Worm (Caenorhabditis elegans) whole organism, early embryonic: ENCODE results near the gene nrfl-1.

Experiments
- B0310.2 ChIP-seq: sonication (generic microtip); optimal IDR thresholded peaks from 2 replicates; lab custom pipeline; 2016; ENCODE audit warnings: mild to moderate bottlenecking, missing genetic modification characterization, missing compliant biosample characterization
- F13C5.2 ChIP-seq: sonication (generic microtip); optimal IDR thresholded peaks from 2 replicates; lab custom pipeline; 2017; ENCODE audit warnings: mild to moderate bottlenecking, missing genetic modification characterization, inconsistent platforms, missing compliant biosample characterization
- aly-1 ChIP-seq: sonication (generic microtip); optimal IDR thresholded peaks from 2 replicates; lab custom pipeline; 2016; ENCODE audit warnings: missing genetic modification characterization, missing compliant biosample characterization
- ama-1 ChIP-seq: fragments of 150-350 bp; optimal IDR thresholded peaks from 2 replicates; lab custom pipeline; 2014
- ceh-13 ChIP-seq: fragments of 200-800 bp; sonication (Bioruptor generic); optimal IDR thresholded peaks from 2 replicates; lab custom pipeline; 2018; ENCODE audit warnings: mild to moderate bottlenecking, missing genetic modification characterization, missing compliant biosample characterization
- ets-7 ChIP-seq: sonication (generic microtip); optimal IDR thresholded peaks from 2 replicates; lab custom pipeline; 2016; ENCODE audit warnings: missing genotype, missing genetic modification characterization, missing compliant biosample characterization
- flt-1 ChIP-seq: fragments of 200-800 bp; sonication (Bioruptor generic); IDR thresholded peaks from 2 replicates; pipeline ENCODE4 v1.3.6; 2022; ENCODE audit warnings: missing genetic modification characterization, missing compliant biosample characterization
- hmbx-1 ChIP-seq: sonication (generic microtip); optimal IDR thresholded peaks from 2 replicates; lab custom pipeline; 2016; ENCODE audit warnings: mild to moderate bottlenecking, missing genetic modification characterization, missing compliant biosample characterization
- hmg-4 ChIP-seq: fragments of 200-800 bp; sonication (Bioruptor generic); optimal IDR thresholded peaks from 2 replicates; lab custom pipeline; 2018; ENCODE audit warnings: mild to moderate bottlenecking, missing genetic modification characterization, missing compliant biosample characterization
- pes-1 ChIP-seq: fragments of 200-800 bp; sonication (Bioruptor generic); IDR thresholded peaks from 2 replicates; pipeline ENCODE4 v1.3.6; 2022; ENCODE audit warnings: missing genetic modification reagents, missing genetic modification characterization, missing compliant biosample characterization
- scrt-1 ChIP-seq: fragments of 200-800 bp; sonication (Bioruptor generic); IDR thresholded peaks from 2 replicates; pipeline ENCODE4 v1.3.6; 2022; ENCODE audit warnings: missing genetic modification characterization, missing compliant biosample characterization
- tbx-11 ChIP-seq: fragments of 200-800 bp; sonication (Bioruptor generic); IDR thresholded peaks from 2 replicates; pipeline ENCODE4 v1.3.6; 2022; ENCODE audit warnings: missing genetic modification characterization, missing compliant biosample characterization
- tbx-37 ChIP-seq: fragments of 200-800 bp; sonication (Bioruptor generic); conservative IDR thresholded peaks from 2 replicates; pipeline ENCODE4 v1.3.6; 2022; ENCODE audit warnings: missing genetic modification reagents, missing genetic modification characterization, missing compliant biosample characterization
- tra-4 ChIP-seq: sonication (generic microtip); optimal IDR thresholded peaks from 2 replicates; lab custom pipeline; 2017; ENCODE audit warnings: missing genetic modification characterization, missing compliant biosample characterization

DNA sequence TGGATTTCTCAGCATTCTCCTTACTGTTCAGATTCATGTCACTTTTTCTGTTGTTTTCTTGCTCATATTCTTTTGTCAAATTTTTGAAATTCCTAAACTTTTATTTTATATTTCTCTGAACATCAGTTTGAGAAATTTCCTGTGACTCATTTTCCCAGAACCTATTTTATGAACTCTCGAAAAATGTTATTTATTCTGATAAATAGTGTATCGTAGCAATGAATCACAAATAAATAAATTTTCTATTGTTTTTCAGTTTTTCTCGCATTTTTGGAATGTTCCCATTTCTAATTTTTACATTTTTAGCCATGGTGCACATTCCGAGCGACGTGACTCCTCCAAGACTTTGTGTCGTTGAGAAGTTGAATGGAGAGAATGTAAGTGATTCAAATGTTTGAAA lies at the start of gene nrfl-1:
- TF ChIP-seq ama-1 (no peak), tbx-11 (GFP tag; lab: Robert Waterston, UW) (no peak), scrt-1 (GFP tag; lab: Robert Waterston, UW) (no peak), pes-1 (GFP tag; lab: Robert Waterston, UW) (no peak), flt-1 (no peak), tra-4 (tag; lab: Kevin White, UChicago) (no peak), B0310.2 (tag; lab: Kevin White, UChicago) (no peak), F13C5.2 (tag; lab: Kevin White, UChicago) (no peak), ceh-13 (no peak), hmg-4 (no peak), aly-1 (tag; lab: Kevin White, UChicago) (no peak), tbx-37 (GFP tag; lab: Robert Waterston, UW) (no peak), hmbx-1 (tag; lab: Kevin White, UChicago) (no peak), ets-7 (tag; lab: Kevin White, UChicago) (no peak)
